Worm (Caenorhabditis elegans): Measurements from ENCODE around the gene C37E2.10.

ce11 chrX:14134883-14135282 is 43.9 kb upstream of the C37E2.10 start:
- TF ChIP-seq hlh-11 (tag; optimal IDR thresholded peaks at IDR 0.05) (no peak), egl-43 (GFP tag; IDR thresholded peaks at IDR 0.05) (peak; percentile 71; the same call in 1 of the 2 replicates), egl-27 (tag; optimal IDR thresholded peaks at IDR 0.05) (no peak), lim-7 (GFP tag; IDR thresholded peaks at IDR 0.05) (peak; percentile 81), Y48G9A.11 (GFP tag; IDR thresholded peaks at IDR 0.05) (peak; percentile 56; the same call in 1 of the 2 replicates), F49E8.2 (tag; optimal IDR thresholded peaks at IDR 0.05; ENCODE audit: borderline replicate concordance) (no peak), zip-2 (tag; optimal IDR thresholded peaks at IDR 0.05) (no peak), nhr-25 (tag; optimal IDR thresholded peaks at IDR 0.05; ENCODE audit: borderline replicate concordance, insufficient read depth) (no peak), nhr-111 (GFP tag; optimal IDR thresholded peaks at IDR 0.05) (no peak), pqm-1 (tag; optimal IDR thresholded peaks at IDR 0.05) (no peak), nhr-28 (tag; optimal IDR thresholded peaks at IDR 0.05) (no peak), dmd-9 (GFP tag; IDR thresholded peaks at IDR 0.05) (no peak), fos-1 (tag; optimal IDR thresholded peaks at IDR 0.05) (no peak)

Data from whole organism, L4 larva.